Fruit fly (Drosophila melanogaster): Measurements from ENCODE around the gene CG31897.

dm6 chr2L:8477049-8477448 is 34.8 kb downstream of the CG31897 start, which contains the start of gene CheA29a:
- TF ChIP-seq h (optimal IDR thresholded peaks at IDR 0.05), result no peak
- TF ChIP-seq Sin3A (optimal IDR thresholded peaks at IDR 0.05), result no peak
- TF ChIP-seq ttk (optimal IDR thresholded peaks at IDR 0.05), result no peak
